Worm (Caenorhabditis elegans): Measurements from ENCODE around the gene pigw-1.

DNA sequence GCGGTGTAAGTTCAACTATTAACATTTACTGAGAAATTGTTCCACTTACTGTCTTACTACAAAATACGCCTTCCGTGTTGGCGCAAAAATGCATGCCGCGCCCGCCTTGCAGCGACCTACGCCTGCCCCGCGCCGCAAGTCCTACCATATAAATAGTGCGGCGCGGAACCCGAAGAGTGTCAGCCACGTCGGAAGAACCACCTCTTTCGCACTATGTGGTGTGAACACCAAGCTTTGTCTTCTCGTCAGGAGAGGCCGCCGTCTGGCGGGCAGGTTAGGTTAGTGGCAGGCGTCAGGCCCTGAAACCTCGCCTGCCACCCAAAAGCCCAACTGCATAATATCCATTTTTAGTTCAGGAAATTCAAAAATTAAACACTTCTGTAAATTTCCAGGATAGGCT is 19.4 kb downstream of the pigw-1 start:
- no peak for TF ChIP-seq lin-13 (GFP tag; optimal IDR thresholded peaks at IDR 0.05)
- TF ChIP-seq nhr-28 (tag; optimal IDR thresholded peaks at IDR 0.05), result no peak
- no peak for TF ChIP-seq mef-2 (tag; optimal IDR thresholded peaks at IDR 0.05)
- TF ChIP-seq unc-130 (tag; optimal IDR thresholded peaks at IDR 0.05), result no peak
- no peak for TF ChIP-seq lsy-2 (tag; optimal IDR thresholded peaks at IDR 0.05)
- no peak for TF ChIP-seq aha-1 (tag; optimal IDR thresholded peaks at IDR 0.05)
- TF ChIP-seq mab-9 (GFP tag; IDR thresholded peaks at IDR 0.05), result no peak

All from whole organism, L1 larva.